Fruit fly (Drosophila melanogaster) whole organism, adult: Measurements from ENCODE around the gene Spn.
A peak's percentile ranks its signal among the peaks of the same experiment; 100 is the strongest.

Experiments used
- CG11617 ChIP-seq: fragments of 200-800 bp; sonication (Bioruptor generic); optimal IDR thresholded peaks from 2 replicates; lab custom pipeline; 2017; ENCODE audit warnings: mild to moderate bottlenecking, missing biosample characterization, missing genetic modification reagents, missing genetic modification characterization
- CG12768 ChIP-seq: fragments of 200-800 bp; sonication (Bioruptor generic); optimal IDR thresholded peaks from 2 replicates; lab custom pipeline; 2017; ENCODE audit warnings: missing biosample characterization, missing genetic modification characterization, mild to moderate bottlenecking, moderate library complexity, missing genetic modification reagents
- kay ChIP-seq: fragments of 200-800 bp; sonication (Bioruptor generic); peaks from one replicate; lab custom pipeline; 2016; ENCODE audit warnings: missing biosample characterization, missing genetic modification characterization, borderline replicate concordance

- no peak for TF ChIP-seq kay (GFP tag; lab: Kevin White, UChicago)
- peak; percentile 31 for TF ChIP-seq CG12768 (GFP tag; lab: Kevin White, UChicago)
- TF ChIP-seq CG11617 (GFP tag; lab: Kevin White, UChicago), result peak; percentile 54
Measured at dm6 chr3L:2581343-2581825, 27.3 kb upstream of the Spn start.
